Worm (Caenorhabditis elegans) whole organism, late embryonic: Measurements from ENCODE around the gene spv-1.

Experiments
- C38D4.7 ChIP-seq: fragments of 200-800 bp; sonication (Bioruptor generic); optimal IDR thresholded peaks from 2 replicates; lab custom pipeline; 2018; ENCODE audit warnings: mild to moderate bottlenecking, missing genetic modification characterization, moderate library complexity, missing compliant biosample characterization
- ama-1 ChIP-seq: fragments of 150-350 bp; optimal IDR thresholded peaks from 2 replicates; lab custom pipeline; 2014
- ceh-22 ChIP-seq: sonication (generic microtip); optimal IDR thresholded peaks from 2 replicates; lab custom pipeline; 2017; ENCODE audit warnings: missing biosample characterization, missing genetic modification characterization
- ceh-30 ChIP-seq: fragments of 150-350 bp; optimal IDR thresholded peaks from 2 replicates; lab custom pipeline; 2014; ENCODE audit warnings: missing biosample characterization, missing genetic modification characterization
- ceh-31 ChIP-seq: sonication (generic microtip); optimal IDR thresholded peaks from 2 replicates; lab custom pipeline; 2016; ENCODE audit warnings: missing genetic modification characterization, missing compliant biosample characterization
- ceh-34 ChIP-seq: sonication (generic microtip); optimal IDR thresholded peaks from 2 replicates; lab custom pipeline; 2016; ENCODE audit warnings: mild to moderate bottlenecking, missing genetic modification characterization, missing compliant biosample characterization
- ceh-45 ChIP-seq: fragments of 200-800 bp; sonication (Bioruptor generic); IDR thresholded peaks from 2 replicates; pipeline ENCODE4 v1.3.6; 2022; ENCODE audit warnings: missing genetic modification reagents, missing genetic modification characterization, missing compliant biosample characterization
- ceh-6 ChIP-seq: fragments of 200-800 bp; sonication (Bioruptor generic); optimal IDR thresholded peaks from 2 replicates; lab custom pipeline; 2018; ENCODE audit warnings: mild to moderate bottlenecking, missing genetic modification characterization, missing compliant biosample characterization
- che-1 ChIP-seq: sonication (generic microtip); optimal IDR thresholded peaks from 2 replicates; lab custom pipeline; 2016; ENCODE audit warnings: mild to moderate bottlenecking, missing genetic modification characterization, missing compliant biosample characterization
- elt-2 ChIP-seq: sonication (generic microtip); optimal IDR thresholded peaks from 2 replicates; lab custom pipeline; 2016; ENCODE audit warnings: missing genetic modification reagents, missing genetic modification characterization, missing compliant biosample characterization
- elt-4 ChIP-seq: sonication (generic microtip); optimal IDR thresholded peaks from 2 replicates; lab custom pipeline; 2016; ENCODE audit warnings: missing genetic modification characterization, missing compliant biosample characterization
- ets-4 ChIP-seq: sonication (generic microtip); optimal IDR thresholded peaks from 2 replicates; lab custom pipeline; 2016; ENCODE audit warnings: missing genetic modification characterization, missing compliant biosample characterization
- gmeb-2 ChIP-seq: sonication (generic microtip); optimal IDR thresholded peaks from 2 replicates; lab custom pipeline; 2016; ENCODE audit warnings: missing genetic modification characterization, inconsistent platforms, missing compliant biosample characterization
- hlh-15 ChIP-seq: sonication (generic microtip); optimal IDR thresholded peaks from 2 replicates; lab custom pipeline; 2016; ENCODE audit warnings: missing genetic modification characterization, missing compliant biosample characterization
- hlh-30 ChIP-seq: sonication (generic microtip); optimal IDR thresholded peaks from 2 replicates; lab custom pipeline; 2017; ENCODE audit warnings: antibody characterized with exemption, missing genetic modification characterization, missing compliant biosample characterization; ENCODE audit not compliant: insufficient read depth
- lim-6 ChIP-seq: sonication (generic microtip); optimal IDR thresholded peaks from 2 replicates; lab custom pipeline; 2016; ENCODE audit warnings: missing genetic modification characterization, missing compliant biosample characterization
- lin-11 ChIP-seq: fragments of 200-800 bp; sonication (Bioruptor generic); optimal IDR thresholded peaks from 2 replicates; lab custom pipeline; 2018; ENCODE audit warnings: mild to moderate bottlenecking, missing genetic modification characterization, missing compliant biosample characterization
- madf-2 ChIP-seq: sonication (generic microtip); optimal IDR thresholded peaks from 2 replicates; lab custom pipeline; 2017; ENCODE audit warnings: missing genetic modification characterization, missing compliant biosample characterization
- mec-3 ChIP-seq: sonication (generic microtip); optimal IDR thresholded peaks from 2 replicates; lab custom pipeline; 2016; ENCODE audit warnings: borderline replicate concordance, missing genetic modification characterization, missing compliant biosample characterization
- nfya-1 ChIP-seq: sonication (generic microtip); optimal IDR thresholded peaks from 2 replicates; lab custom pipeline; 2017; ENCODE audit warnings: missing genetic modification characterization, mild to moderate bottlenecking, missing compliant biosample characterization, antibody characterized with exemption, moderate library complexity
- nhr-232 ChIP-seq: sonication (generic microtip); optimal IDR thresholded peaks from 2 replicates; lab custom pipeline; 2016; ENCODE audit warnings: missing genetic modification characterization, missing compliant biosample characterization
- npax-4 ChIP-seq: sonication (generic microtip); optimal IDR thresholded peaks from 2 replicates; lab custom pipeline; 2016; ENCODE audit warnings: missing genetic modification characterization, missing compliant biosample characterization
- odd-2 ChIP-seq: sonication (generic microtip); optimal IDR thresholded peaks from 2 replicates; lab custom pipeline; 2017; ENCODE audit warnings: antibody characterized with exemption, mild to moderate bottlenecking, missing genetic modification characterization, missing compliant biosample characterization
- pag-3 ChIP-seq: sonication (generic microtip); optimal IDR thresholded peaks from 2 replicates; lab custom pipeline; 2016; ENCODE audit warnings: missing compliant biosample characterization, missing genetic modification characterization, borderline replicate concordance
- pat-9 ChIP-seq: fragments of 200-800 bp; sonication (Bioruptor generic); optimal IDR thresholded peaks from 2 replicates; lab custom pipeline; 2018; ENCODE audit warnings: mild to moderate bottlenecking, missing genetic modification characterization, moderate library complexity, missing compliant biosample characterization
- pax-1 ChIP-seq: fragments of 150-350 bp; optimal IDR thresholded peaks from 2 replicates; lab custom pipeline; 2014; ENCODE audit warnings: missing biosample characterization, missing genetic modification characterization
- pha-2 ChIP-seq: sonication (generic microtip); optimal IDR thresholded peaks from 2 replicates; lab custom pipeline; 2017; ENCODE audit warnings: mild to moderate bottlenecking, missing genetic modification characterization, missing compliant biosample characterization
- pqm-1 ChIP-seq: sonication (generic microtip); optimal IDR thresholded peaks from 2 replicates; lab custom pipeline; 2016; ENCODE audit warnings: missing genetic modification characterization, missing compliant biosample characterization
- rnt-1 ChIP-seq: sonication (generic microtip); optimal IDR thresholded peaks from 2 replicates; lab custom pipeline; 2016; ENCODE audit warnings: missing genetic modification characterization, missing compliant biosample characterization
- sox-2 ChIP-seq: fragments of 200-800 bp; sonication (Bioruptor generic); IDR thresholded peaks from 2 replicates; pipeline ENCODE4 v1.3.6; 2022; ENCODE audit warnings: missing genetic modification reagents, missing genetic modification characterization, missing compliant biosample characterization
- sox-4 ChIP-seq: sonication (generic microtip); optimal IDR thresholded peaks from 2 replicates; lab custom pipeline; 2017; ENCODE audit warnings: mild to moderate bottlenecking, missing genetic modification characterization, inconsistent platforms, missing compliant biosample characterization
- syd-9 ChIP-seq: sonication (generic microtip); optimal IDR thresholded peaks from 2 replicates; lab custom pipeline; 2016; ENCODE audit warnings: mild to moderate bottlenecking, missing genetic modification characterization, moderate library complexity, missing compliant biosample characterization
- ttx-3 ChIP-seq: sonication (generic microtip); optimal IDR thresholded peaks from 2 replicates; lab custom pipeline; 2016; ENCODE audit warnings: missing genetic modification reagents, missing genetic modification characterization, missing compliant biosample characterization
- unc-3 ChIP-seq, 2 experiments: fragments of 200-800 bp in 1 of 2; sonication (Bioruptor generic) in 1 of 2; sonication (generic microtip) in 1 of 2; conservative IDR thresholded peaks in 1 of 2; optimal IDR thresholded peaks in 1 of 2; 2 replicates each; pipeline versions ENCODE4 v1.3.6 to Lab custom; 2016 to 2022; ENCODE audit warnings: missing compliant biosample characterization in 2 of 2, missing genetic modification characterization in 2 of 2, missing genetic modification reagents in 1 of 2
- unc-42 ChIP-seq: sonication (generic microtip); optimal IDR thresholded peaks from 2 replicates; lab custom pipeline; 2016; ENCODE audit warnings: missing genotype, missing genetic modification characterization, missing compliant biosample characterization
- unc-55 ChIP-seq: sonication (generic microtip); optimal IDR thresholded peaks from 2 replicates; lab custom pipeline; 2017; ENCODE audit warnings: missing biosample characterization, missing genetic modification reagents, missing genetic modification characterization
- unc-86 ChIP-seq: sonication (generic microtip); optimal IDR thresholded peaks from 2 replicates; lab custom pipeline; 2016; ENCODE audit warnings: missing genetic modification characterization, missing compliant biosample characterization
- zip-5 ChIP-seq: sonication (generic microtip); optimal IDR thresholded peaks from 2 replicates; lab custom pipeline; 2016; ENCODE audit warnings: missing genetic modification characterization, missing compliant biosample characterization

spv-1 gene

ce11 chrII:7938078-7938477 lies 9.6 kb upstream of the spv-1 start, which contains the start of gene ZK669.2:
TSS of gene ZK669.2 (minus strand) at chrII:7938178.
- TF ChIP-seq unc-55 (no peak), pqm-1 (tag; lab: Kevin White, UChicago) (no peak), unc-42 (no peak), unc-86 (tag; lab: Kevin White, UChicago) (no peak), che-1 (no peak), elt-2 (tag; lab: Kevin White, UChicago) (no peak), ets-4 (tag; lab: Kevin White, UChicago) (no peak), ceh-45 (no peak), hlh-30 (tag; lab: Kevin White, UChicago) (no peak), pha-2 (tag; lab: Kevin White, UChicago) (no peak), ceh-6 (no peak), pat-9 (tag; lab: Kevin White, UChicago) (no peak), C38D4.7 (GFP tag; lab: Kevin White, UChicago) (no peak), unc-3 (GFP tag; conservative IDR thresholded peaks at IDR 0.05; lab: Robert Waterston, UW) (no peak), unc-3 (tag; optimal IDR thresholded peaks at IDR 0.05; lab: Kevin White, UChicago) (no peak), lin-11 (no peak), ceh-22 (tag; lab: Kevin White, UChicago) (no peak), nfya-1 (tag; lab: Kevin White, UChicago) (no peak)

ce11 chrII:7935622-7936021 lies 7.1 kb upstream of the spv-1 start:
- TF ChIP-seq ceh-30 (no peak), pag-3 (no peak), ama-1 (lab: Kevin White, UChicago) (no peak), unc-55 (peak; percentile 37)
- TF ChIP-seq, all 69 proteins: peak for 1

ce11 chrII:7930671-7931070 lies 2.2 kb upstream of the spv-1 start:
- no peak for TF ChIP-seq zip-5
- TF ChIP-seq pax-1 (tag; lab: Kevin White, UChicago): no peak
- TF ChIP-seq nhr-232 (tag; lab: Kevin White, UChicago): no peak
- no peak for TF ChIP-seq gmeb-2 (tag; lab: Kevin White, UChicago)
- TF ChIP-seq hlh-15 (tag; lab: Kevin White, UChicago): no peak
- TF ChIP-seq rnt-1 (tag; lab: Kevin White, UChicago): no peak
- TF ChIP-seq ttx-3 (tag; lab: Kevin White, UChicago): no peak
- no peak for TF ChIP-seq lim-6
- TF ChIP-seq mec-3 (tag; lab: Kevin White, UChicago): no peak
- TF ChIP-seq npax-4 (tag; lab: Kevin White, UChicago): no peak
- TF ChIP-seq pag-3: no peak
- no peak for TF ChIP-seq unc-42
- TF ChIP-seq ceh-22 (tag; lab: Kevin White, UChicago): no peak
- no peak for TF ChIP-seq syd-9 (tag; lab: Kevin White, UChicago)
- no peak for TF ChIP-seq ceh-31 (tag; lab: Kevin White, UChicago)
- no peak for TF ChIP-seq ets-4 (tag; lab: Kevin White, UChicago)
- no peak for TF ChIP-seq unc-3 (GFP tag; conservative IDR thresholded peaks at IDR 0.05; lab: Robert Waterston, UW)
- no peak for TF ChIP-seq unc-3 (tag; optimal IDR thresholded peaks at IDR 0.05; lab: Kevin White, UChicago)
- TF ChIP-seq madf-2 (tag; lab: Kevin White, UChicago): no peak
- TF ChIP-seq sox-2 (GFP tag; lab: Robert Waterston, UW): no peak
- no peak for TF ChIP-seq sox-4 (tag; lab: Kevin White, UChicago)
- TF ChIP-seq, all 69 proteins: peak for 0

- TF ChIP-seq elt-4 (tag; lab: Kevin White, UChicago) (no peak), unc-42 (peak; percentile 93), ceh-45 (no peak), odd-2 (tag; lab: Kevin White, UChicago) (no peak), che-1 (no peak), ceh-34 (tag; lab: Kevin White, UChicago) (no peak)
- TF ChIP-seq, all 69 proteins: peak for 1
Observed at ce11 chrII:7921155-7921554, 7.3 kb downstream of the spv-1 start.
